Fruit fly (Drosophila melanogaster): ENCODE data around the gene CG31142.
A peak's percentile ranks its signal among the peaks of the same experiment; 100 is the strongest.

The CG31142 gene

dm6 chr3R:23962781-23963222 lies 33.8 kb downstream of the CG31142 start, which contains the start of gene CG31140 (continued):
- TF ChIP-seq Oli (tag; optimal IDR thresholded peaks at IDR 0.05) = no peak
- TF ChIP-seq CG13296 (GFP tag; optimal IDR thresholded peaks at IDR 0.05) = no peak
- TF ChIP-seq slp2 (GFP tag; optimal IDR thresholded peaks at IDR 0.05) = no peak
- peak; percentile 30; the same call in 1 of the 2 replicates for TF ChIP-seq Bgb (GFP tag; IDR thresholded peaks at IDR 0.05; ENCODE audit: partially characterized antibody)
- TF ChIP-seq zfh2 (GFP tag; optimal IDR thresholded peaks at IDR 0.05) = no peak
- TF ChIP-seq CG11398 (GFP tag; optimal IDR thresholded peaks at IDR 0.05) = no peak
- no peak for TF ChIP-seq nerfin-2 (GFP tag; IDR thresholded peaks at IDR 0.05; ENCODE audit: partially characterized antibody)
- TF ChIP-seq ttk (GFP tag; IDR thresholded peaks at IDR 0.05) = no peak
- TF ChIP-seq pzg (GFP tag; optimal IDR thresholded peaks at IDR 0.05) = peak; percentile 43
- TF ChIP-seq sim (GFP tag; IDR thresholded peaks at IDR 0.05) = 0 out of 2 replicates have a peak, but pooled peaks have one; percentile 27
- peak; percentile 67 for TF ChIP-seq Fer1 (GFP tag; optimal IDR thresholded peaks at IDR 0.05)
- no peak for TF ChIP-seq CG2129 (GFP tag; IDR thresholded peaks at IDR 0.05; ENCODE audit: partially characterized antibody)
- peak; percentile 20 for TF ChIP-seq Deaf1 (tag; optimal IDR thresholded peaks at IDR 0.05)
- no peak for TF ChIP-seq CG1529 (GFP tag; optimal IDR thresholded peaks at IDR 0.05)
- TF ChIP-seq Max (GFP tag; optimal IDR thresholded peaks at IDR 0.05) = no peak
- peak; percentile 91 for TF ChIP-seq sd (tag; optimal IDR thresholded peaks at IDR 0.05)
- TF ChIP-seq CG1792 (GFP tag; optimal IDR thresholded peaks at IDR 0.05) = no peak
- TF ChIP-seq da (GFP tag; optimal IDR thresholded peaks at IDR 0.05) = no peak
- no peak for TF ChIP-seq HmgD (GFP tag; optimal IDR thresholded peaks at IDR 0.05)
- peak; percentile 27 for TF ChIP-seq kah (GFP tag; optimal IDR thresholded peaks at IDR 0.05)
- TF ChIP-seq ham (GFP tag; IDR thresholded peaks at IDR 0.05) = no peak
- no peak for TF ChIP-seq lilli (GFP tag; optimal IDR thresholded peaks at IDR 0.05)
- no peak for TF ChIP-seq Sry-δ (GFP tag; optimal IDR thresholded peaks at IDR 0.05)
- peak in 1 of 2 experiments; percentile 38 for TF ChIP-seq bsh (GFP tag; optimal IDR thresholded peaks at IDR 0.05)
- no peak for TF ChIP-seq CG3407 (GFP tag; optimal IDR thresholded peaks at IDR 0.05)
- no peak for TF ChIP-seq mam (GFP tag; optimal IDR thresholded peaks at IDR 0.05)
- no peak for TF ChIP-seq CG3163 (GFP tag; optimal IDR thresholded peaks at IDR 0.05)
- no peak for TF ChIP-seq CG3995 (GFP tag; optimal IDR thresholded peaks at IDR 0.05)
- TF ChIP-seq Hr78 (GFP tag; optimal IDR thresholded peaks at IDR 0.05) = no peak
- TF ChIP-seq phol (tag; optimal IDR thresholded peaks at IDR 0.05) = no peak
- TF ChIP-seq CG6689 (GFP tag; IDR thresholded peaks at IDR 0.05) = no peak
- peak; percentile 7 for TF ChIP-seq CG10979 (tag; optimal IDR thresholded peaks at IDR 0.05)
- no peak for TF ChIP-seq CG6272 (GFP tag; IDR thresholded peaks at IDR 0.05)
- TF ChIP-seq Scr (GFP tag; IDR thresholded peaks at IDR 0.05; ENCODE audit: partially characterized antibody) = 0 out of 2 replicates have a peak, but pooled peaks have one; percentile 14
- TF ChIP-seq Hr3 (GFP tag; optimal IDR thresholded peaks at IDR 0.05) = no peak
- no peak for TF ChIP-seq CG8388 (GFP tag; optimal IDR thresholded peaks at IDR 0.05)
- TF ChIP-seq Spps (tag; optimal IDR thresholded peaks at IDR 0.05) = no peak
- TF ChIP-seq CG2889 (GFP tag; IDR thresholded peaks at IDR 0.05) = no peak
- TF ChIP-seq Ravus (GFP tag; IDR thresholded peaks at IDR 0.05) = no peak
- no peak for TF ChIP-seq CG10267 (tag; optimal IDR thresholded peaks at IDR 0.05)
- TF ChIP-seq CG16779 (GFP tag; IDR thresholded peaks at IDR 0.05) = peak; percentile 30; the same call in 1 of the 2 replicates
- TF ChIP-seq luna (GFP tag; optimal IDR thresholded peaks at IDR 0.05) = no peak
- no peak for TF ChIP-seq dimm (GFP tag; IDR thresholded peaks at IDR 0.05)
- TF ChIP-seq CG4360 (GFP tag; IDR thresholded peaks at IDR 0.05) = peak; percentile 61
- TF ChIP-seq tx (GFP tag; optimal IDR thresholded peaks at IDR 0.05) = no peak
- TF ChIP-seq ewg (GFP tag; optimal IDR thresholded peaks at IDR 0.05) = peak; percentile 89
- no peak for TF ChIP-seq tgo (GFP tag; IDR thresholded peaks at IDR 0.05)
- TF ChIP-seq CG4328 (GFP tag; optimal IDR thresholded peaks at IDR 0.05) = peak; percentile 25
- TF ChIP-seq Side (GFP tag; optimal IDR thresholded peaks at IDR 0.05) = no peak
- no peak for TF ChIP-seq Poxn (GFP tag; IDR thresholded peaks at IDR 0.05)
- peak; percentile 72; the same call in 1 of the 4 replicates for TF ChIP-seq chinmo (GFP tag; IDR thresholded peaks at IDR 0.05; ENCODE audit: partially characterized antibody)

Data from whole organism, embryonic.